Worm (Caenorhabditis elegans) whole organism, young adult: ENCODE data around the gene Y54G2A.18.

Source experiments
- C06A6.2 ChIP-seq: fragments of 200-800 bp; sonication (Bioruptor generic); conservative IDR thresholded peaks from 2 replicates; pipeline ENCODE4 v1.3.6; 2022; ENCODE audit warnings: missing genetic modification characterization, missing compliant biosample characterization
- Y79H2A.3 ChIP-seq: fragments of 200-800 bp; sonication (Bioruptor generic); conservative IDR thresholded peaks from 2 replicates; pipeline ENCODE4 v1.3.6; 2022; ENCODE audit warnings: missing genetic modification reagents, missing genetic modification characterization, missing compliant biosample characterization
- ama-1 ChIP-seq, 3 experiments: fragments of 150-350 bp in 1 of 3; sonication (generic microtip) in 2 of 3; optimal IDR thresholded peaks; 2 replicates each; lab custom pipeline; 2014 to 2018; ENCODE audit warnings: missing biosample characterization in 2 of 3, missing genetic modification characterization in 2 of 3, missing genetic modification reagents in 2 of 3
- ceh-100 ChIP-seq: fragments of 200-800 bp; sonication (Bioruptor generic); IDR thresholded peaks from 2 replicates; pipeline ENCODE4 v1.3.6; 2022; ENCODE audit warnings: missing genetic modification reagents, missing genetic modification characterization, missing compliant biosample characterization
- die-1 ChIP-seq: sonication (generic microtip); optimal IDR thresholded peaks from 2 replicates; lab custom pipeline; 2016; ENCODE audit warnings: missing genotype, mild to moderate bottlenecking, missing genetic modification characterization, missing compliant biosample characterization
- dpl-1 ChIP-seq: fragments of 150-350 bp; optimal IDR thresholded peaks from 2 replicates; lab custom pipeline; 2014; ENCODE audit warnings: missing biosample characterization, missing genetic modification reagents, missing genetic modification characterization
- efl-1 ChIP-seq: fragments of 150-350 bp; optimal IDR thresholded peaks from 2 replicates; lab custom pipeline; 2014; ENCODE audit warnings: missing biosample characterization, missing genetic modification reagents, missing genetic modification characterization
- hlh-12 ChIP-seq: sonication (generic microtip); optimal IDR thresholded peaks from 2 replicates; lab custom pipeline; 2016; ENCODE audit warnings: missing genetic modification characterization, missing compliant biosample characterization
- hrde-1 ChIP-seq: sonication (generic microtip); optimal IDR thresholded peaks from 2 replicates; lab custom pipeline; 2016; ENCODE audit warnings: missing genetic modification characterization, mild to moderate bottlenecking, missing compliant biosample characterization, moderate library complexity, missing genotype, missing genetic modification reagents, borderline replicate concordance
- nhr-80 ChIP-seq: sonication (generic microtip); optimal IDR thresholded peaks from 2 replicates; lab custom pipeline; 2016; ENCODE audit warnings: missing genetic modification characterization, missing compliant biosample characterization
- rcor-1 ChIP-seq: fragments of 200-800 bp; sonication (Bioruptor generic); IDR thresholded peaks from 2 replicates; pipeline ENCODE4 v1.3.6; 2022; ENCODE audit warnings: missing genetic modification reagents, missing genetic modification characterization, missing compliant biosample characterization
- unc-62 ChIP-seq: fragments of 150-350 bp; optimal IDR thresholded peaks from 2 replicates; lab custom pipeline; 2014; ENCODE audit warnings: missing biosample characterization, missing genetic modification reagents, missing genetic modification characterization

DNA sequence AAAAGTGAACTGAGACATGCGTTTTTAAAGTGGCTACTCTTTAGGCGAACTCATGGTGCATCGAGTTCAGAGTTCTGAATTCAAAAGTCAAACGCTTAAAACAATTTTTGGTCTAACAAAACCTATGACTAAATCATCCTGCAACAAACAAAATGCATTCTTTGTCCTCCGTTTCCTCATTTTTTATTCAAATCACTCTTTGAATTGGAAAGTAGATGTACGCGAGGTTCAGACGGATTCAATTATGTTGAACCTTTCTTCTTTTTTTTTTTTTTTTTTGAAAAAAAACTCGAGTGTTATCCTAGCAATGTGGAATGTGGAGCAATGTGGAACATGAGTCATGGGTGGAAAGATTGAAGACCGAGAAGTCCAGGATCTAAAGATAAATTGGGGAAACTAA lies 33.6 kb downstream of the Y54G2A.18 start:
- TF ChIP-seq efl-1 (GFP tag; lab: Kevin White, UChicago) (no peak), ceh-100 (GFP tag; lab: Robert Waterston, UW) (no peak), unc-62 (no peak), ama-1 (optimal IDR thresholded peaks at IDR 0.05; lab: Kevin White, UChicago) (no peak), ama-1 (GFP tag; optimal IDR thresholded peaks at IDR 0.05; lab: Kevin White, UChicago) (no peak), rcor-1 (GFP tag; lab: Robert Waterston, UW) (no peak), Y79H2A.3 (GFP tag; lab: Robert Waterston, UW) (no peak), nhr-80 (tag; lab: Kevin White, UChicago) (no peak), C06A6.2 (no peak), hlh-12 (tag; lab: Kevin White, UChicago) (no peak), dpl-1 (GFP tag; lab: Kevin White, UChicago) (no peak), hrde-1 (tag; lab: Kevin White, UChicago) (no peak), die-1 (no peak)
